Worm (Caenorhabditis elegans) whole organism, midembryonic: ENCODE measurements around the gene pak-2.

Experiments
- cog-1 ChIP-seq: sonication (generic microtip); optimal IDR thresholded peaks from 2 replicates; lab custom pipeline; 2016; ENCODE audit warnings: missing genetic modification characterization, missing compliant biosample characterization
- flt-1 ChIP-seq: fragments of 200-800 bp; sonication (Bioruptor generic); IDR thresholded peaks from 2 replicates; pipeline ENCODE4 v1.3.6; 2022; ENCODE audit warnings: missing genetic modification characterization, missing compliant biosample characterization
- med-1 ChIP-seq: sonication (generic microtip); optimal IDR thresholded peaks from 2 replicates; lab custom pipeline; 2017; ENCODE audit warnings: missing genetic modification characterization, mild to moderate bottlenecking, missing compliant biosample characterization, antibody characterized with exemption, missing genetic modification reagents; ENCODE audit not compliant: insufficient read depth
- ref-1 ChIP-seq: fragments of 200-800 bp; sonication (Bioruptor generic); conservative IDR thresholded peaks from 2 replicates; pipeline ENCODE4 v1.3.6; 2022; ENCODE audit warnings: missing genetic modification reagents, missing genetic modification characterization, missing compliant biosample characterization
- tab-1 ChIP-seq: fragments of 200-800 bp; sonication (Bioruptor generic); IDR thresholded peaks from 2 replicates; pipeline ENCODE4 v1.3.6; 2022; ENCODE audit warnings: missing genetic modification characterization, missing compliant biosample characterization
- ztf-23 ChIP-seq: fragments of 200-800 bp; sonication (Bioruptor generic); IDR thresholded peaks from 2 replicates; pipeline ENCODE4 v1.3.6; 2022; ENCODE audit warnings: missing genetic modification reagents, missing genetic modification characterization, missing compliant biosample characterization

DNA sequence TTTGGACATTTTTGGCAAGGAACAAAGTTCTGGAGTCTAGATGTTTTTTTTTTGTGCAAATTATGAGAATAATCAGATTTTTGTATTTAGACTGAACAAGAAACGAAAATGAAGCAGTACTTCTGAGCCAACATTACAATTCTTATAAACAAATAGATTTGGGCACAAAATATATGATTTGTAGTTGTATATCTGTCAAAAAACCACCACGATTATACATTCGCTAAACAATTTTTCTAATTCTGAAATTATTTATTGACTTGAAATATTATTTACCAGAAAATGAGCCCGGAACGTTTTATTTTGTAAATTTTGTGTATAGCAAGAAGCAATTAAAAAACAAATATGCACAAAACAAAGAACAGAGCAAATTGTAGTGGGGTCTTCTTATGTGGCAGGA, 32.2 kb upstream of the pak-2 start:
- TF ChIP-seq tab-1 (GFP tag; lab: Robert Waterston, UW) (no peak), cog-1 (tag; lab: Kevin White, UChicago) (no peak), ztf-23 (GFP tag; lab: Robert Waterston, UW) (no peak), flt-1 (GFP tag; lab: Robert Waterston, UW) (no peak), ref-1 (GFP tag; lab: Robert Waterston, UW) (no peak), med-1 (GFP tag; lab: Kevin White, UChicago) (no peak)
